Comparison of ENCODE assay signal across 1 fruit fly cellular context in the genomic region with DNA sequence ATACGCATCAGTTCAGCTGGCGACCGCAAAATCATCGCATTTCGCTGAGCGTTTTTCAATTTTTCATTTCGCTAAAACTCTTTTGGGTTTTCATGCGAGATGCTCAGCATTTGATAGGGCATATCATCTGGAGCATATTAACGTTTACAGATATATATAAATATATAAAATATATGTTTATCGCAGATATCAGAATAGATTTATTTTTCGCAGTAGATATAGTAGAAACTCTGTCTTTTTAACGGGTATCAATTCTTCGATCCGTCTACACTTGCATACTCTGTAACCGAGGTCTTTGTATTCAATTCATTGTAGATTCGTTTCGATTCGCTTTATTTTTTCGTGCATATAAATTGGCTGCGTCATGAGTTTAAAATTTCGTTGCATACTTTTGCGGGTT.
A peak's percentile ranks its signal among the peaks of the same experiment; 100 is the strongest.
TF ChIP-seq lines count a peak whose summit lies in the region.

No protein-coding gene starts in this region.

TF ChIP-seq in whole organism, embryonic, 481 proteins besides CTCF, POLR2A, EP300 and RAD21 (continued from another document):
- TF ChIP-seq Aef1 (GFP tag; IDR thresholded peaks at IDR 0.05; lab: Robert Waterston, UW) (peak; percentile 50), prd (optimal IDR thresholded peaks at IDR 0.05; lab: Kevin White, UChicago) (no peak), prd (GFP tag; IDR thresholded peaks at IDR 0.05; lab: Robert Waterston, UW) (peak; percentile 52; the same call in 2 of the 3 replicates), CG15269 (tag; optimal IDR thresholded peaks at IDR 0.05; lab: Kevin White, UChicago) (peak; percentile 11), HmgZ (tag; optimal IDR thresholded peaks at IDR 0.05; lab: Kevin White, UChicago) (peak; percentile 4), lab (GFP tag; optimal IDR thresholded peaks at IDR 0.05; lab: Kevin White, UChicago) (peak; percentile 61), ken (GFP tag; IDR thresholded peaks at IDR 0.05; lab: Robert Waterston, UW) (0 out of 3 replicates have a peak, but pooled peaks have one; percentile 28), ftz-f1 (GFP tag; optimal IDR thresholded peaks at IDR 0.05; lab: Kevin White, UChicago) (no peak), bcd (GFP tag; optimal IDR thresholded peaks at IDR 0.05; lab: Kevin White, UChicago) (peak; percentile 1), slbo (GFP tag; IDR thresholded peaks at IDR 0.05; lab: Robert Waterston, UW) (peak; percentile 69), tio (GFP tag; optimal IDR thresholded peaks at IDR 0.05; lab: Kevin White, UChicago) (peak; percentile 18), Rfx (GFP tag; IDR thresholded peaks at IDR 0.05; lab: Robert Waterston, UW) (peak; percentile 65), CG10274 (GFP tag; optimal IDR thresholded peaks at IDR 0.05; lab: Kevin White, UChicago) (no peak), H2.0 (GFP tag; IDR thresholded peaks at IDR 0.05; lab: Robert Waterston, UW) (0 out of 2 replicates have a peak, but pooled peaks have one; percentile 23), Atf3 (GFP tag; optimal IDR thresholded peaks at IDR 0.05; lab: Kevin White, UChicago) (no peak), CG11504 (tag; optimal IDR thresholded peaks at IDR 0.05; lab: Kevin White, UChicago) (peak; percentile 45), B-H1 (GFP tag; IDR thresholded peaks at IDR 0.05; lab: Robert Waterston, UW) (peak; percentile 13; the same call in 1 of the 3 replicates), Gsc (GFP tag; IDR thresholded peaks at IDR 0.05; lab: Robert Waterston, UW) (no peak), fd96Cb (tag; optimal IDR thresholded peaks at IDR 0.05; lab: Kevin White, UChicago) (peak; percentile 2), ase (GFP tag; IDR thresholded peaks at IDR 0.05; lab: Robert Waterston, UW) (0 out of 3 replicates have a peak, but pooled peaks have one; percentile 10), nmo (GFP tag; optimal IDR thresholded peaks at IDR 0.05; lab: Kevin White, UChicago) (peak; percentile 33), CG11085 (GFP tag; IDR thresholded peaks at IDR 0.05; lab: Robert Waterston, UW) (peak; percentile 34; the same call in 1 of the 2 replicates), lola (GFP tag; optimal IDR thresholded peaks at IDR 0.05; lab: Kevin White, UChicago) (no peak), Hmr (GFP tag; optimal IDR thresholded peaks at IDR 0.05; lab: Kevin White, UChicago) (peak; percentile 1), CG32532 (GFP tag; IDR thresholded peaks at IDR 0.05; lab: Robert Waterston, UW) (peak; percentile 70), D19B (GFP tag; optimal IDR thresholded peaks at IDR 0.05; lab: Kevin White, UChicago) (peak; percentile 77), ranshi (GFP tag; IDR thresholded peaks at IDR 0.05; lab: Robert Waterston, UW) (no peak), Sox102F (GFP tag; optimal IDR thresholded peaks at IDR 0.05; lab: Kevin White, UChicago) (peak; percentile 50), CG14441 (GFP tag; IDR thresholded peaks at IDR 0.05; lab: Robert Waterston, UW) (peak; percentile 52; the same call in 1 of the 2 replicates), gem (tag; optimal IDR thresholded peaks at IDR 0.05; lab: Kevin White, UChicago) (peak; percentile 57), lmd (GFP tag; IDR thresholded peaks at IDR 0.05; lab: Robert Waterston, UW) (peak; percentile 23; the same call in 1 of the 2 replicates), ttk (GFP tag; IDR thresholded peaks at IDR 0.05; lab: Robert Waterston, UW) (0 out of 2 replicates have a peak, but pooled peaks have one; percentile 13), CG2678 (tag; optimal IDR thresholded peaks at IDR 0.05; lab: Kevin White, UChicago) (peak; percentile 51), Hr51 (GFP tag; optimal IDR thresholded peaks at IDR 0.05; lab: Kevin White, UChicago) (peak in 1 of 2 experiments; percentile 29), CG8281 (tag; optimal IDR thresholded peaks at IDR 0.05; lab: Kevin White, UChicago) (no peak), stc (GFP tag; IDR thresholded peaks at IDR 0.05; lab: Robert Waterston, UW) (peak; percentile 52; the same call in 1 of the 2 replicates), caup (GFP tag; optimal IDR thresholded peaks at IDR 0.05; lab: Kevin White, UChicago; ENCODE audit: severe bottlenecking) (peak; percentile 6), chinmo (GFP tag; IDR thresholded peaks at IDR 0.05; lab: Robert Waterston, UW; ENCODE audit: partially characterized antibody) (no peak), ind (GFP tag; optimal IDR thresholded peaks at IDR 0.05; lab: Kevin White, UChicago) (peak; percentile 6), CG10209 (GFP tag; optimal IDR thresholded peaks at IDR 0.05; lab: Kevin White, UChicago) (peak; percentile 4), bbx (GFP tag; IDR thresholded peaks at IDR 0.05; lab: Robert Waterston, UW; ENCODE audit: partially characterized antibody) (no peak), pan (optimal IDR thresholded peaks at IDR 0.05; lab: Kevin White, UChicago) (no peak), pan (GFP tag; optimal IDR thresholded peaks at IDR 0.05 in 1 of 2, IDR thresholded peaks at IDR 0.05 in 1 of 2) (peak in 1 of 2 experiments; percentile 50), wek (GFP tag; optimal IDR thresholded peaks at IDR 0.05; lab: Kevin White, UChicago) (no peak), CG3281 (GFP tag; optimal IDR thresholded peaks at IDR 0.05; lab: Kevin White, UChicago) (peak; percentile 11), Atf6 (GFP tag; IDR thresholded peaks at IDR 0.05; lab: Robert Waterston, UW) (peak; percentile 17; the same call in 1 of the 2 replicates), tgo (GFP tag; IDR thresholded peaks at IDR 0.05; lab: Robert Waterston, UW) (peak; percentile 53; the same call in 2 of the 3 replicates), CG9215 (GFP tag; IDR thresholded peaks at IDR 0.05; lab: Robert Waterston, UW) (no peak; the same call in 1 of the 2 replicates), CG4730 (GFP tag; IDR thresholded peaks at IDR 0.05; lab: Robert Waterston, UW) (0 out of 2 replicates have a peak, but pooled peaks have one; percentile 18), CG30403 (GFP tag; optimal IDR thresholded peaks at IDR 0.05; lab: Kevin White, UChicago) (no peak), row (GFP tag; IDR thresholded peaks at IDR 0.05; lab: Robert Waterston, UW) (peak; percentile 69; the same call in 2 of the 3 replicates), dmrt99B (tag; optimal IDR thresholded peaks at IDR 0.05; lab: Kevin White, UChicago) (peak; percentile 44), Ets65A (GFP tag; lab: Kevin White, UChicago) (peak; percentile 63), CG14667 (GFP tag; IDR thresholded peaks at IDR 0.05; lab: Robert Waterston, UW) (0 out of 2 replicates have a peak, but pooled peaks have one; percentile 13), zfh1 (GFP tag; IDR thresholded peaks at IDR 0.05; lab: Robert Waterston, UW) (0 out of 3 replicates have a peak, but pooled peaks have one; percentile 21)
